Fruit fly (Drosophila melanogaster) whole organism, adult: ENCODE data around the gene Dus3.
A peak's percentile ranks its signal among the peaks of the same experiment; 100 is the strongest.

ENCODE experiments used
- CG11617 ChIP-seq: fragments of 200-800 bp; sonication (Bioruptor generic); optimal IDR thresholded peaks from 2 replicates; lab custom pipeline; 2017; ENCODE audit warnings: mild to moderate bottlenecking, missing biosample characterization, missing genetic modification reagents, missing genetic modification characterization
- CG12768 ChIP-seq: fragments of 200-800 bp; sonication (Bioruptor generic); optimal IDR thresholded peaks from 2 replicates; lab custom pipeline; 2017; ENCODE audit warnings: missing biosample characterization, missing genetic modification characterization, mild to moderate bottlenecking, moderate library complexity, missing genetic modification reagents
- CG14711 ChIP-seq: fragments of 200-800 bp; sonication (Bioruptor generic); optimal IDR thresholded peaks from 2 replicates; lab custom pipeline; 2018; ENCODE audit warnings: missing biosample characterization, mild to moderate bottlenecking, missing genetic modification characterization, moderate library complexity
- CG33017 ChIP-seq: fragments of 200-800 bp; sonication (Bioruptor generic); optimal IDR thresholded peaks from 2 replicates; lab custom pipeline; 2018; ENCODE audit warnings: missing biosample characterization, mild to moderate bottlenecking, missing genetic modification characterization, moderate library complexity
- CG7045 ChIP-seq: fragments of 200-800 bp; sonication (Bioruptor generic); optimal IDR thresholded peaks from 2 replicates; lab custom pipeline; 2017; ENCODE audit warnings: missing biosample characterization, mild to moderate bottlenecking, missing genetic modification characterization
- Hr96 ChIP-seq: fragments of 200-800 bp; sonication (Bioruptor generic); optimal IDR thresholded peaks from 2 replicates; lab custom pipeline; 2016; ENCODE audit warnings: missing biosample characterization, missing genetic modification characterization
- Mnt ChIP-seq: fragments of 200-800 bp; sonication (Bioruptor generic); optimal IDR thresholded peaks from 2 replicates; lab custom pipeline; 2016; ENCODE audit warnings: missing biosample characterization, mild to moderate bottlenecking, missing genetic modification characterization
- bab1 ChIP-seq: fragments of 200-800 bp; sonication (Bioruptor generic); optimal IDR thresholded peaks from 3 replicates; lab custom pipeline; 2019; ENCODE audit warnings: missing biosample characterization, mild to moderate bottlenecking, missing genetic modification characterization, moderate library complexity
- cnc ChIP-seq, 2 experiments: fragments of >200 bp; optimal IDR thresholded peaks; 2 replicates each; lab custom pipeline; 2017
- kay ChIP-seq: fragments of 200-800 bp; sonication (Bioruptor generic); peaks from one replicate; lab custom pipeline; 2016; ENCODE audit warnings: missing biosample characterization, missing genetic modification characterization, borderline replicate concordance
- pad ChIP-seq: fragments of 200-800 bp; sonication (Bioruptor generic); optimal IDR thresholded peaks from 3 replicates; lab custom pipeline; 2017; ENCODE audit warnings: missing biosample characterization, missing genetic modification characterization, mild to moderate bottlenecking, moderate library complexity, missing genetic modification reagents
- toe ChIP-seq: fragments of 200-800 bp; sonication (Bioruptor generic); optimal IDR thresholded peaks from 2 replicates; lab custom pipeline; 2016; ENCODE audit warnings: missing biosample characterization, missing genetic modification characterization

dm6 chr2L:19735635-19736109, 23.0 kb upstream of the Dus3 start, which contains the start of the genes CG10462 and Nf-YB:
- TF ChIP-seq pad (GFP tag; lab: Kevin White, UChicago), result no peak
- TF ChIP-seq cnc (optimal IDR thresholded peaks at IDR 0.05; lab: Kevin White, UChicago), result no peak
- TF ChIP-seq Hr96 (GFP tag; lab: Kevin White, UChicago), result no peak
- TF ChIP-seq CG33017 (tag; lab: Kevin White, UChicago), result no peak
- TF ChIP-seq kay (GFP tag; lab: Kevin White, UChicago), result no peak
- TF ChIP-seq toe (GFP tag; lab: Kevin White, UChicago), result no peak
- TF ChIP-seq CG7045 (GFP tag; lab: Kevin White, UChicago), result no peak
- TF ChIP-seq bab1 (GFP tag; lab: Kevin White, UChicago), result peak; percentile 5
- no peak for TF ChIP-seq CG14711
- TF ChIP-seq CG12768 (GFP tag; lab: Kevin White, UChicago), result no peak
- TF ChIP-seq Mnt (GFP tag; lab: Kevin White, UChicago), result no peak
- TF ChIP-seq CG11617 (GFP tag; lab: Kevin White, UChicago), result no peak
